Worm (Caenorhabditis elegans) whole organism, late embryonic: ENCODE results near the gene D2045.9.

ENCODE experiments used
- C08G9.2 ChIP-seq: sonication (generic microtip); optimal IDR thresholded peaks from 2 replicates; lab custom pipeline; 2016; ENCODE audit warnings: mild to moderate bottlenecking, missing genetic modification characterization, moderate library complexity, missing compliant biosample characterization
- C38D4.7 ChIP-seq: fragments of 200-800 bp; sonication (Bioruptor generic); optimal IDR thresholded peaks from 2 replicates; lab custom pipeline; 2018; ENCODE audit warnings: mild to moderate bottlenecking, missing genetic modification characterization, moderate library complexity, missing compliant biosample characterization
- F13H6.1 ChIP-seq: sonication (generic microtip); optimal IDR thresholded peaks from 2 replicates; lab custom pipeline; 2016; ENCODE audit warnings: missing genetic modification characterization, missing compliant biosample characterization
- K09A11.1 ChIP-seq: sonication (generic microtip); optimal IDR thresholded peaks from 2 replicates; lab custom pipeline; 2017; ENCODE audit warnings: antibody characterized with exemption, mild to moderate bottlenecking, missing genetic modification characterization, missing compliant biosample characterization; ENCODE audit not compliant: insufficient read depth
- T23F11.4 ChIP-seq: fragments of 200-800 bp; sonication (Bioruptor generic); optimal IDR thresholded peaks from 2 replicates; lab custom pipeline; 2018; ENCODE audit warnings: mild to moderate bottlenecking, missing genetic modification characterization, missing compliant biosample characterization
- ceh-14 ChIP-seq: sonication (generic microtip); optimal IDR thresholded peaks from 2 replicates; lab custom pipeline; 2016; ENCODE audit warnings: missing genotype, missing genetic modification characterization, missing compliant biosample characterization
- ceh-18 ChIP-seq: sonication (generic microtip); optimal IDR thresholded peaks from 2 replicates; lab custom pipeline; 2016; ENCODE audit warnings: missing genetic modification characterization, missing compliant biosample characterization
- ceh-22 ChIP-seq: sonication (generic microtip); optimal IDR thresholded peaks from 2 replicates; lab custom pipeline; 2017; ENCODE audit warnings: missing biosample characterization, missing genetic modification characterization
- ceh-24 ChIP-seq: sonication (generic microtip); optimal IDR thresholded peaks from 2 replicates; lab custom pipeline; 2016; ENCODE audit warnings: mild to moderate bottlenecking, missing genetic modification characterization, missing compliant biosample characterization
- dmd-4 ChIP-seq: sonication (generic microtip); optimal IDR thresholded peaks from 2 replicates; lab custom pipeline; 2016; ENCODE audit warnings: borderline replicate concordance, missing genetic modification characterization, missing compliant biosample characterization
- elt-2 ChIP-seq: sonication (generic microtip); optimal IDR thresholded peaks from 2 replicates; lab custom pipeline; 2016; ENCODE audit warnings: missing genetic modification reagents, missing genetic modification characterization, missing compliant biosample characterization
- ets-4 ChIP-seq: sonication (generic microtip); optimal IDR thresholded peaks from 2 replicates; lab custom pipeline; 2016; ENCODE audit warnings: missing genetic modification characterization, missing compliant biosample characterization
- eyg-1 ChIP-seq: sonication (generic microtip); optimal IDR thresholded peaks from 2 replicates; lab custom pipeline; 2016; ENCODE audit warnings: missing genotype, missing genetic modification characterization, missing compliant biosample characterization
- fkh-6 ChIP-seq: sonication (generic microtip); optimal IDR thresholded peaks from 2 replicates; lab custom pipeline; 2016; ENCODE audit warnings: missing genetic modification characterization, missing compliant biosample characterization
- hlh-15 ChIP-seq: sonication (generic microtip); optimal IDR thresholded peaks from 2 replicates; lab custom pipeline; 2016; ENCODE audit warnings: missing genetic modification characterization, missing compliant biosample characterization
- hlh-30 ChIP-seq: sonication (generic microtip); optimal IDR thresholded peaks from 2 replicates; lab custom pipeline; 2017; ENCODE audit warnings: antibody characterized with exemption, missing genetic modification characterization, missing compliant biosample characterization; ENCODE audit not compliant: insufficient read depth
- hlh-6 ChIP-seq: sonication (generic microtip); optimal IDR thresholded peaks from 2 replicates; lab custom pipeline; 2016; ENCODE audit warnings: missing genotype, missing genetic modification characterization, missing compliant biosample characterization
- hlh-8 ChIP-seq: sonication (generic microtip); optimal IDR thresholded peaks from 2 replicates; lab custom pipeline; 2016; ENCODE audit warnings: missing genotype, missing genetic modification characterization, missing compliant biosample characterization
- lim-6 ChIP-seq: sonication (generic microtip); optimal IDR thresholded peaks from 2 replicates; lab custom pipeline; 2016; ENCODE audit warnings: missing genetic modification characterization, missing compliant biosample characterization
- lin-11 ChIP-seq: fragments of 200-800 bp; sonication (Bioruptor generic); optimal IDR thresholded peaks from 2 replicates; lab custom pipeline; 2018; ENCODE audit warnings: mild to moderate bottlenecking, missing genetic modification characterization, missing compliant biosample characterization
- nfya-1 ChIP-seq: sonication (generic microtip); optimal IDR thresholded peaks from 2 replicates; lab custom pipeline; 2017; ENCODE audit warnings: missing genetic modification characterization, mild to moderate bottlenecking, missing compliant biosample characterization, antibody characterized with exemption, moderate library complexity
- nhr-11 ChIP-seq: fragments of 150-350 bp; optimal IDR thresholded peaks from 2 replicates; lab custom pipeline; 2014; ENCODE audit warnings: missing biosample characterization, missing genetic modification characterization
- odd-2 ChIP-seq: sonication (generic microtip); optimal IDR thresholded peaks from 2 replicates; lab custom pipeline; 2017; ENCODE audit warnings: antibody characterized with exemption, mild to moderate bottlenecking, missing genetic modification characterization, missing compliant biosample characterization
- pax-1 ChIP-seq: fragments of 150-350 bp; optimal IDR thresholded peaks from 2 replicates; lab custom pipeline; 2014; ENCODE audit warnings: missing biosample characterization, missing genetic modification characterization
- pha-2 ChIP-seq: sonication (generic microtip); optimal IDR thresholded peaks from 2 replicates; lab custom pipeline; 2017; ENCODE audit warnings: mild to moderate bottlenecking, missing genetic modification characterization, missing compliant biosample characterization
- pha-4 ChIP-seq: fragments of 150-350 bp; optimal IDR thresholded peaks from 2 replicates; lab custom pipeline; 2018; ENCODE audit warnings: missing biosample characterization, missing genetic modification reagents, missing genetic modification characterization
- ref-2 ChIP-seq: sonication (generic microtip); optimal IDR thresholded peaks from 2 replicates; lab custom pipeline; 2016; ENCODE audit warnings: missing genetic modification characterization, missing compliant biosample characterization
- sox-2 ChIP-seq: fragments of 200-800 bp; sonication (Bioruptor generic); IDR thresholded peaks from 2 replicates; pipeline ENCODE4 v1.3.6; 2022; ENCODE audit warnings: missing genetic modification reagents, missing genetic modification characterization, missing compliant biosample characterization
- sox-4 ChIP-seq: sonication (generic microtip); optimal IDR thresholded peaks from 2 replicates; lab custom pipeline; 2017; ENCODE audit warnings: mild to moderate bottlenecking, missing genetic modification characterization, inconsistent platforms, missing compliant biosample characterization
- tbx-2 ChIP-seq: sonication (generic microtip); optimal IDR thresholded peaks from 2 replicates; lab custom pipeline; 2016; ENCODE audit warnings: missing genetic modification characterization, missing compliant biosample characterization
- tbx-7 ChIP-seq: sonication (generic microtip); optimal IDR thresholded peaks from 2 replicates; lab custom pipeline; 2016; ENCODE audit warnings: missing genotype, missing genetic modification characterization, missing compliant biosample characterization
- ttx-3 ChIP-seq: sonication (generic microtip); optimal IDR thresholded peaks from 2 replicates; lab custom pipeline; 2016; ENCODE audit warnings: missing genetic modification reagents, missing genetic modification characterization, missing compliant biosample characterization
- unc-42 ChIP-seq: sonication (generic microtip); optimal IDR thresholded peaks from 2 replicates; lab custom pipeline; 2016; ENCODE audit warnings: missing genotype, missing genetic modification characterization, missing compliant biosample characterization
- unc-55 ChIP-seq: sonication (generic microtip); optimal IDR thresholded peaks from 2 replicates; lab custom pipeline; 2017; ENCODE audit warnings: missing biosample characterization, missing genetic modification reagents, missing genetic modification characterization
- unc-86 ChIP-seq: sonication (generic microtip); optimal IDR thresholded peaks from 2 replicates; lab custom pipeline; 2016; ENCODE audit warnings: missing genetic modification characterization, missing compliant biosample characterization
- zip-5 ChIP-seq: sonication (generic microtip); optimal IDR thresholded peaks from 2 replicates; lab custom pipeline; 2016; ENCODE audit warnings: missing genetic modification characterization, missing compliant biosample characterization

The D2045.9 gene

DNA sequence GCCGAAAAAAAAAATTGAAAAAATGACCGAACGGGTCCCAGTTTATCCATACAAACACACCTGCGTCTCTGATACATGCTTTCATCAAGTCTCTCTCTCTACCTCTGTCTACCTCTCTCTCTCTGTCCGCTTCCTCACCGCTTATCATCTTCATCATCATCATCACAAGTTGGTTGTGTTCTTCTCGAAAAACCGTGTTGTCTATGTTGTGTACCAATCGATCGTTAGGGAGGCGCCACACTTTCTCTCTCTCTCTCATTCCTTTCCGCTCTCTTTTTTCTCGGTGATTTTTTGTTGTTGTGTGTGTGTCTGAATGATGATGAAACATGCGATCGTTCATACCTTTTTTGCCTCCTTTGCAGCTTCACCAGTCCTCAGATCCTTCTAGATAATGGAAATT is 11.4 kb upstream of the D2045.9 start:
- no peak for TF ChIP-seq dmd-4 (tag; lab: Kevin White, UChicago)
- TF ChIP-seq nfya-1 = peak; percentile 31
- TF ChIP-seq ceh-18 (tag; lab: Kevin White, UChicago) = peak; percentile 8

- no peak for TF ChIP-seq eyg-1 (tag; lab: Kevin White, UChicago)
- TF ChIP-seq pha-2 (tag; lab: Kevin White, UChicago) = no peak
- TF ChIP-seq K09A11.1 (tag; lab: Kevin White, UChicago) = no peak
- TF ChIP-seq odd-2 = no peak
- TF ChIP-seq hlh-30 (tag; lab: Kevin White, UChicago) = no peak
- no peak for TF ChIP-seq C08G9.2 (tag; lab: Kevin White, UChicago)
- TF ChIP-seq lim-6 = no peak
- no peak for TF ChIP-seq sox-4 (tag; lab: Kevin White, UChicago)
- TF ChIP-seq ttx-3 (tag; lab: Kevin White, UChicago) = no peak
- no peak for TF ChIP-seq tbx-2 (tag; lab: Kevin White, UChicago)
- no peak for TF ChIP-seq hlh-6 (tag; lab: Kevin White, UChicago)
- TF ChIP-seq unc-55 = no peak
- TF ChIP-seq elt-2 = no peak
- TF ChIP-seq fkh-6 (tag; lab: Kevin White, UChicago) = no peak
- TF ChIP-seq, all 69 proteins: peak for 0
Observed at ce11 chrIII:10464455-10464854, 10.6 kb upstream of the D2045.9 start.

ce11 chrIII:10469574-10470055 is 5.4 kb upstream of the D2045.9 start, which contains the start of gene D2045.5:
TSS of gene D2045.5 (minus strand) at chrIII:10469624.
- no peak for TF ChIP-seq eyg-1 (tag; lab: Kevin White, UChicago)

DNA sequence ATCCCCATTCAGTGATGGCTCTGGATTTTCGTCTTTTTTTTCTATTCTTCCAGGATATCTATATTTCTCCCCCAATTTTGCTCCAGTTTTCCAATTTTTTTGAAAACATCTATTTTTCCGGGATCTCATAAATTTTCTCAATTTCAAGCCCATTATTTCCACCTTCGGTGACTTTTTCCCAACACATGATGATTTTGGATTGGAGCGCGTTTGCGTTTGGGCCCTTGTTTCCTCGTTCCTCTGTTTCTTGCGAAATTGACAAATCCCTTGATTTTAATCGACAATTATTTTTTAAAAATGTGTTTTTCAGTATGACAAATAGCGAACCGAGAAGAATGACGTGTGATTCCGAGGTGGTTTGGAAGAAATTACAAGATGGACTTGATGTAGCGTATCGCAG is 4.1 kb upstream of the D2045.9 start, which contains the start of gene cul-1:
TSS of gene cul-1 (plus strand) at position 311 of the 400 bp plus-strand sequence.
- TF ChIP-seq ref-2 (tag; lab: Kevin White, UChicago) = no peak
- TF ChIP-seq ceh-22 (tag; lab: Kevin White, UChicago) = no peak
- TF ChIP-seq pax-1 (tag; lab: Kevin White, UChicago) = no peak

- no peak for TF ChIP-seq pha-2 (tag; lab: Kevin White, UChicago)
- no peak for TF ChIP-seq eyg-1 (tag; lab: Kevin White, UChicago)
- no peak for TF ChIP-seq tbx-7
- TF ChIP-seq hlh-15 = no peak
- no peak for TF ChIP-seq elt-2
- no peak for TF ChIP-seq F13H6.1 (tag; lab: Kevin White, UChicago)
- no peak for TF ChIP-seq ceh-24 (tag; lab: Kevin White, UChicago)
- no peak for TF ChIP-seq T23F11.4 (GFP tag; lab: Kevin White, UChicago)
- TF ChIP-seq lin-11 (tag; lab: Kevin White, UChicago) = no peak
- no peak for TF ChIP-seq hlh-8 (tag; lab: Kevin White, UChicago)
- TF ChIP-seq pha-4 = no peak
- no peak for TF ChIP-seq ceh-18 (tag; lab: Kevin White, UChicago)
- TF ChIP-seq ceh-14 (tag; lab: Kevin White, UChicago) = no peak
- no peak for TF ChIP-seq unc-86 (tag; lab: Kevin White, UChicago)
- TF ChIP-seq unc-42 (tag; lab: Kevin White, UChicago) = no peak
- no peak for TF ChIP-seq nhr-11 (tag; lab: Kevin White, UChicago)
Observed at ce11 chrIII:10479180-10479579, 4.1 kb downstream of the D2045.9 start, which contains the start of gene D2045.7. TSS of gene D2045.7 (plus strand) at chrIII:10479480.

DNA sequence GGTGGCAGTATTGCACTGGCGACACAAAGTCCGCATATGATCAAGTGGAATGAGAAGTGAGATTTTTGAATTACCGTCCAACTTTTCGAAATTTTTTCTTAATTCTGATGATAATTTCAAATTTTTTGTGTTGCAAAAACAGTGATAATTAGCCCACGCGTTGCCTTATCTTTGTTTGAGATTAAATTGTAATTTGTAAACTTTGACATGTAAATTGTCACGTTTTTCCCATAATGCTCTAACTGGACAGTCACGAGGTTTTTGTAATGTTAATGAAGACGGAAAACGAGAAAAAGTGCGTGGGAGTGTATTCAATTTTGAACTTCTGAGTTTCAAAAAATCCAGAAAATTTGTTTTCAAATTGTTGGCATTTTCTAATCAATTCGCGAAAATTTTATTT is 6.5 kb downstream of the D2045.9 start:
- TF ChIP-seq C38D4.7 (GFP tag; lab: Kevin White, UChicago) = no peak
- TF ChIP-seq hlh-8 (tag; lab: Kevin White, UChicago) = no peak
- TF ChIP-seq ets-4 (tag; lab: Kevin White, UChicago) = no peak
- TF ChIP-seq unc-55 = no peak
- no peak for TF ChIP-seq zip-5
- TF ChIP-seq sox-2 (GFP tag; lab: Robert Waterston, UW) = no peak
- TF ChIP-seq T23F11.4 (GFP tag; lab: Kevin White, UChicago) = no peak
- TF ChIP-seq hlh-6 (tag; lab: Kevin White, UChicago) = no peak
- no peak for TF ChIP-seq F13H6.1 (tag; lab: Kevin White, UChicago)
